Fruit fly (Drosophila melanogaster) whole organism, wandering third instar larva: ENCODE measurements around the gene elB.
A peak's percentile ranks its signal among the peaks of the same experiment; 100 is the strongest.

ENCODE experiments used
- Abd-B ChIP-seq: fragments of >200 bp; optimal IDR thresholded peaks from 2 replicates; lab custom pipeline; 2017; ENCODE audit warnings: missing biosample characterization, missing genetic modification characterization
- CG32264 ChIP-seq: fragments of 200-800 bp; sonication (Bioruptor generic); optimal IDR thresholded peaks from 2 replicates; lab custom pipeline; 2016; ENCODE audit warnings: missing biosample characterization, missing genetic modification characterization
- CG9705 ChIP-seq: fragments of 200-800 bp; sonication (Bioruptor generic); optimal IDR thresholded peaks from 2 replicates; lab custom pipeline; 2018; ENCODE audit warnings: missing biosample characterization, mild to moderate bottlenecking, missing genetic modification characterization
- CrebA ChIP-seq: fragments of 200-800 bp; sonication (Bioruptor generic); optimal IDR thresholded peaks from 2 replicates; lab custom pipeline; 2016; ENCODE audit warnings: missing biosample characterization, mild to moderate bottlenecking, missing genetic modification characterization, borderline replicate concordance
- Dfd ChIP-seq: fragments of >200 bp; optimal IDR thresholded peaks from 2 replicates; lab custom pipeline; 2017; ENCODE audit warnings: missing biosample characterization, missing genetic modification characterization
- Dif ChIP-seq: fragments of 200-275, 200-300 bp; sonication (Bioruptor generic); optimal IDR thresholded peaks from 2 replicates; lab custom pipeline; 2018; ENCODE audit warnings: missing biosample characterization, missing genetic modification characterization; ENCODE audit not compliant: partially characterized antibody
- GATAd ChIP-seq: sonication (Bioruptor generic); optimal IDR thresholded peaks from 2 replicates; lab custom pipeline; 2016; ENCODE audit warnings: missing biosample characterization, missing genetic modification characterization
- HLH106 ChIP-seq: fragments of 200-800 bp; optimal IDR thresholded peaks from 3 replicates; lab custom pipeline; 2019; ENCODE audit warnings: missing biosample characterization, mild to moderate bottlenecking, missing genetic modification characterization, moderate library complexity
- Hnf4 ChIP-seq: fragments of 200-800 bp; sonication (Bioruptor generic); optimal IDR thresholded peaks from 2 replicates; lab custom pipeline; 2016; ENCODE audit warnings: missing biosample characterization, mild to moderate bottlenecking, missing genetic modification characterization
- Hr78 ChIP-seq: fragments of >200 bp; optimal IDR thresholded peaks from 2 replicates; lab custom pipeline; 2017; ENCODE audit warnings: missing biosample characterization, missing genetic modification characterization
- Hr83 ChIP-seq: fragments of 200-300 bp; sonication (Bioruptor generic); optimal IDR thresholded peaks from 2 replicates; lab custom pipeline; 2016; ENCODE audit warnings: missing biosample characterization, mild to moderate bottlenecking, missing genetic modification characterization, moderate library complexity; ENCODE audit not compliant: poor library complexity, severe bottlenecking
- Jra ChIP-seq: sonication (Bioruptor generic); optimal IDR thresholded peaks from 2 replicates; lab custom pipeline; 2016; ENCODE audit warnings: missing biosample characterization, missing genetic modification characterization
- Mio ChIP-seq: sonication (Bioruptor generic); optimal IDR thresholded peaks from 2 replicates; lab custom pipeline; 2016; ENCODE audit warnings: missing biosample characterization, missing genetic modification characterization
- Myc ChIP-seq: fragments of >200 bp; optimal IDR thresholded peaks from 2 replicates; lab custom pipeline; 2017
- N ChIP-seq: fragments of >200 bp; optimal IDR thresholded peaks from 2 replicates; lab custom pipeline; 2018; ENCODE audit warnings: missing biosample characterization, missing external identifiers, missing genetic modification characterization
- OdsH ChIP-seq: fragments of 200-800 bp; sonication (Bioruptor generic); optimal IDR thresholded peaks from 2 replicates; lab custom pipeline; 2016; ENCODE audit warnings: missing biosample characterization, mild to moderate bottlenecking, missing genetic modification characterization
- Rel ChIP-seq, 2 experiments: fragments of 200-800 bp; sonication (Bioruptor generic) in 1 of 2; optimal IDR thresholded peaks; 2 replicates in 1 of 2; 3 replicates in 1 of 2; lab custom pipeline; 2016 to 2019; ENCODE audit warnings: mild to moderate bottlenecking in 2 of 2, missing biosample characterization in 2 of 2, missing genetic modification characterization in 2 of 2, moderate library complexity in 1 of 2
- Sp1 ChIP-seq: fragments of 200-800 bp; sonication (Bioruptor generic); optimal IDR thresholded peaks from 3 replicates; lab custom pipeline; 2019; ENCODE audit warnings: missing biosample characterization, mild to moderate bottlenecking, missing genetic modification characterization, moderate library complexity
- Vsx2 ChIP-seq: fragments of 200-300, 225-300 bp; sonication (Bioruptor generic); optimal IDR thresholded peaks from 2 replicates; lab custom pipeline; 2018; ENCODE audit warnings: missing biosample characterization, missing genetic modification characterization; ENCODE audit not compliant: partially characterized antibody
- br ChIP-seq: fragments of 200-800 bp; sonication (Bioruptor generic); optimal IDR thresholded peaks from 2 replicates; lab custom pipeline; 2016; ENCODE audit warnings: missing biosample characterization, missing genetic modification characterization
- brk ChIP-seq: fragments of 200-800 bp; sonication (Bioruptor generic); optimal IDR thresholded peaks from 2 replicates; lab custom pipeline; 2016; ENCODE audit warnings: missing biosample characterization, mild to moderate bottlenecking, missing genetic modification characterization
- dl ChIP-seq, 2 experiments: fragments of 175-275, 200-275 bp in 1 of 2; fragments of 200-275 bp in 1 of 2; sonication (Bioruptor generic); optimal IDR thresholded peaks; lab custom pipeline; 2018; ENCODE audit warnings: mild to moderate bottlenecking in 2 of 2, missing biosample characterization in 2 of 2, missing genetic modification characterization in 2 of 2, moderate library complexity in 2 of 2; ENCODE audit not compliant: partially characterized antibody in 2 of 2, insufficient read depth in 1 of 2
- dmrt93B ChIP-seq: fragments of 200-800 bp; sonication (Bioruptor generic); optimal IDR thresholded peaks from 2 replicates; lab custom pipeline; 2018; ENCODE audit warnings: missing biosample characterization, mild to moderate bottlenecking, missing genetic modification characterization
- dsf ChIP-seq: sonication (Bioruptor generic); optimal IDR thresholded peaks from 2 replicates; lab custom pipeline; 2016; ENCODE audit warnings: missing biosample characterization, missing genetic modification characterization, borderline replicate concordance
- ey ChIP-seq: fragments of 200-800 bp; sonication (Bioruptor generic); optimal IDR thresholded peaks from 2 replicates; lab custom pipeline; 2016; ENCODE audit warnings: missing biosample characterization, missing genetic modification characterization
- foxo ChIP-seq, 2 experiments: fragments of 200-800 bp; sonication (Bioruptor generic); optimal IDR thresholded peaks; 2 replicates in 1 of 2; 3 replicates in 1 of 2; lab custom pipeline; 2016 to 2017; ENCODE audit warnings: missing biosample characterization in 2 of 2, missing genetic modification characterization in 2 of 2
- fru ChIP-seq: fragments of 200-800 bp; sonication (Bioruptor generic); optimal IDR thresholded peaks from 3 replicates; lab custom pipeline; 2016; ENCODE audit warnings: missing biosample characterization, mild to moderate bottlenecking, missing genetic modification characterization
- h ChIP-seq: fragments of 200-800 bp; sonication (Bioruptor generic); optimal IDR thresholded peaks from 3 replicates; lab custom pipeline; 2016; ENCODE audit warnings: missing biosample characterization, mild to moderate bottlenecking, missing genetic modification characterization
- jim ChIP-seq: fragments of 175-275, 200-325 bp; sonication (Bioruptor generic); optimal IDR thresholded peaks from 2 replicates; lab custom pipeline; 2016; ENCODE audit warnings: missing biosample characterization, mild to moderate bottlenecking, missing genetic modification characterization
- lola ChIP-seq: fragments of >200 bp; optimal IDR thresholded peaks from 2 replicates; lab custom pipeline; 2017; ENCODE audit warnings: missing biosample characterization, missing genetic modification characterization
- pan ChIP-seq: fragments of >200 bp; optimal IDR thresholded peaks from 2 replicates; lab custom pipeline; 2017
- psq ChIP-seq: fragments of 200-800 bp; sonication (Bioruptor generic); optimal IDR thresholded peaks from 3 replicates; lab custom pipeline; 2017; ENCODE audit warnings: missing biosample characterization, mild to moderate bottlenecking, missing genetic modification characterization, moderate library complexity
- rgr ChIP-seq: fragments of 200-800 bp; sonication (Bioruptor generic); optimal IDR thresholded peaks from 3 replicates; lab custom pipeline; 2016; ENCODE audit warnings: missing biosample characterization, mild to moderate bottlenecking, missing genetic modification characterization
- sage ChIP-seq: fragments of 200-800 bp; sonication (Bioruptor generic); optimal IDR thresholded peaks from 2 replicates; lab custom pipeline; 2016; ENCODE audit warnings: missing biosample characterization, mild to moderate bottlenecking, missing genetic modification characterization
- sv ChIP-seq: fragments of 200-800 bp; sonication (Bioruptor generic); optimal IDR thresholded peaks from 3 replicates; lab custom pipeline; 2016; ENCODE audit warnings: missing biosample characterization, missing genetic modification characterization
- tai ChIP-seq: sonication (Bioruptor generic); optimal IDR thresholded peaks from 2 replicates; lab custom pipeline; 2016; ENCODE audit warnings: missing biosample characterization, missing genetic modification characterization
- usp ChIP-seq: fragments of >200 bp; optimal IDR thresholded peaks from 2 replicates; lab custom pipeline; 2017; ENCODE audit warnings: missing biosample characterization, missing genetic modification characterization
- woc ChIP-seq: sonication (Bioruptor generic); optimal IDR thresholded peaks from 2 replicates; lab custom pipeline; 2016; ENCODE audit warnings: missing biosample characterization, mild to moderate bottlenecking, missing genetic modification characterization

elB gene

dm6 chr2L:14388448-14388847 lies 20.9 kb downstream of the elB start:
- TF ChIP-seq fru (no peak), dmrt93B (GFP tag; lab: Kevin White, UChicago) (no peak), Rel (GFP tag; optimal IDR thresholded peaks at IDR 0.05; lab: Kevin White, UChicago) (no peak), Rel (tag; optimal IDR thresholded peaks at IDR 0.05; lab: Kevin White, UChicago) (no peak), br (GFP tag; lab: Kevin White, UChicago) (no peak), OdsH (GFP tag; lab: Kevin White, UChicago) (no peak), pan (lab: Kevin White, UChicago) (no peak), N (GFP tag; lab: Kevin White, UChicago) (no peak), h (GFP tag; lab: Kevin White, UChicago) (no peak), dl (GFP tag; optimal IDR thresholded peaks at IDR 0.05; lab: Kevin White, UChicago; ENCODE audit: insufficient read depth in 1 of 2, partially characterized antibody in 2 of 2) (no peak), Hr83 (GFP tag; lab: Kevin White, UChicago) (no peak), Mio (GFP tag; lab: Kevin White, UChicago) (no peak), Dif (GFP tag; lab: Kevin White, UChicago) (no peak), foxo (GFP tag; optimal IDR thresholded peaks at IDR 0.05; lab: Kevin White, UChicago) (no peak), usp (GFP tag; lab: Kevin White, UChicago) (no peak), sage (GFP tag; lab: Kevin White, UChicago) (no peak), Hnf4 (no peak), lola (GFP tag; lab: Kevin White, UChicago) (no peak), ey (no peak), GATAd (GFP tag; lab: Kevin White, UChicago) (no peak), brk (GFP tag; lab: Kevin White, UChicago) (no peak)

dm6 chr2L:14386522-14386921 lies 22.8 kb downstream of the elB start:
- TF ChIP-seq Vsx2 (GFP tag; lab: Kevin White, UChicago) (no peak), pan (lab: Kevin White, UChicago) (no peak), sage (GFP tag; lab: Kevin White, UChicago) (peak; percentile 90), dsf (peak; percentile 75), Rel (GFP tag; optimal IDR thresholded peaks at IDR 0.05; lab: Kevin White, UChicago) (peak; percentile 84), Rel (tag; optimal IDR thresholded peaks at IDR 0.05; lab: Kevin White, UChicago) (peak; percentile 77), lola (GFP tag; lab: Kevin White, UChicago) (no peak), brk (GFP tag; lab: Kevin White, UChicago) (peak; percentile 94), Sp1 (GFP tag; lab: Kevin White, UChicago) (peak; percentile 95), fru (peak; percentile 97), Myc (lab: Kevin White, UChicago) (no peak), CG9705 (GFP tag; lab: Kevin White, UChicago) (peak; percentile 86), Abd-B (no peak), woc (GFP tag; lab: Kevin White, UChicago) (peak; percentile 88), CG32264 (GFP tag; lab: Kevin White, UChicago) (peak; percentile 87), CrebA (GFP tag; lab: Kevin White, UChicago) (peak; percentile 32), jim (GFP tag; lab: Kevin White, UChicago) (no peak), dmrt93B (GFP tag; lab: Kevin White, UChicago) (peak; percentile 88), dl (GFP tag; optimal IDR thresholded peaks at IDR 0.05; lab: Kevin White, UChicago; ENCODE audit: insufficient read depth in 1 of 2, partially characterized antibody in 2 of 2) (no peak), Jra (GFP tag; lab: Kevin White, UChicago) (peak; percentile 95), foxo (GFP tag; optimal IDR thresholded peaks at IDR 0.05; lab: Kevin White, UChicago) (peak; percentile 62 to 96), Hr78 (GFP tag; lab: Kevin White, UChicago) (no peak), OdsH (GFP tag; lab: Kevin White, UChicago) (peak; percentile 96), GATAd (GFP tag; lab: Kevin White, UChicago) (peak; percentile 49), ey (peak; percentile 96), Dfd (GFP tag; lab: Kevin White, UChicago) (no peak), HLH106 (tag; lab: Kevin White, UChicago) (peak; percentile 93), Mio (GFP tag; lab: Kevin White, UChicago) (peak; percentile 28), Dif (GFP tag; lab: Kevin White, UChicago) (no peak), Hnf4 (peak; percentile 94), psq (GFP tag; lab: Kevin White, UChicago) (peak; percentile 94), rgr (GFP tag; lab: Kevin White, UChicago) (peak; percentile 94), sv (no peak), usp (GFP tag; lab: Kevin White, UChicago) (no peak), Hr83 (GFP tag; lab: Kevin White, UChicago) (no peak), N (GFP tag; lab: Kevin White, UChicago) (no peak), tai (GFP tag; lab: Kevin White, UChicago) (peak; percentile 88), h (GFP tag; lab: Kevin White, UChicago) (peak; percentile 97), br (GFP tag; lab: Kevin White, UChicago) (peak; percentile 96)
